Fruit fly (Drosophila melanogaster): ENCODE data around the gene CG6707.

CG6707 gene

dm6 chr3L:9847420-9847977, 50.9 kb downstream of the CG6707 start (continued):
- TF ChIP-seq gcm2 (GFP tag; optimal IDR thresholded peaks at IDR 0.05) (peak; percentile 1), pum (GFP tag; optimal IDR thresholded peaks at IDR 0.05) (peak; percentile 17), tap (tag; optimal IDR thresholded peaks at IDR 0.05) (peak; percentile 57), Deaf1 (tag; optimal IDR thresholded peaks at IDR 0.05) (peak; percentile 21), Six4 (GFP tag; optimal IDR thresholded peaks at IDR 0.05) (no peak), CG7745 (tag; optimal IDR thresholded peaks at IDR 0.05) (no peak), CG3407 (GFP tag; optimal IDR thresholded peaks at IDR 0.05) (no peak), Dek (tag; optimal IDR thresholded peaks at IDR 0.05) (peak; percentile 60), CG4360 (GFP tag; IDR thresholded peaks at IDR 0.05) (no peak), CG15514 (GFP tag; optimal IDR thresholded peaks at IDR 0.05) (peak; percentile 49), CG9797 (GFP tag; optimal IDR thresholded peaks at IDR 0.05) (no peak), CG1233 (GFP tag; optimal IDR thresholded peaks at IDR 0.05) (peak; percentile 29), HHEX (GFP tag; optimal IDR thresholded peaks at IDR 0.05) (peak; percentile 23), CG15011 (GFP tag; optimal IDR thresholded peaks at IDR 0.05) (peak; percentile 13), CG1792 (GFP tag; optimal IDR thresholded peaks at IDR 0.05) (peak; percentile 10), ems (GFP tag; optimal IDR thresholded peaks at IDR 0.05) (peak; percentile 37), CG13123 (GFP tag; optimal IDR thresholded peaks at IDR 0.05) (no peak), bab2 (GFP tag; optimal IDR thresholded peaks at IDR 0.05) (peak; percentile 54), Nf-YB (GFP tag; optimal IDR thresholded peaks at IDR 0.05) (peak; percentile 12), tx (GFP tag; optimal IDR thresholded peaks at IDR 0.05) (peak; percentile 8), CoRest (tag; optimal IDR thresholded peaks at IDR 0.05) (peak; percentile 57), Ravus (GFP tag; IDR thresholded peaks at IDR 0.05) (peak; percentile 18), toy (GFP tag; IDR thresholded peaks at IDR 0.05) (no peak), CG12942 (GFP tag; optimal IDR thresholded peaks at IDR 0.05) (peak; percentile 8), trh (GFP tag; optimal IDR thresholded peaks at IDR 0.05) (no peak), MESR4 (GFP tag; optimal IDR thresholded peaks at IDR 0.05) (no peak), NfI (GFP tag; optimal IDR thresholded peaks at IDR 0.05) (peak; percentile 51), emc (GFP tag; optimal IDR thresholded peaks at IDR 0.05) (no peak), CG7928 (GFP tag; optimal IDR thresholded peaks at IDR 0.05) (peak; percentile 39), CG10209 (GFP tag; optimal IDR thresholded peaks at IDR 0.05) (peak; percentile 46), zf30C (GFP tag; optimal IDR thresholded peaks at IDR 0.05) (no peak), fd96Cb (tag; optimal IDR thresholded peaks at IDR 0.05) (peak; percentile 3), CG7556 (GFP tag; optimal IDR thresholded peaks at IDR 0.05) (no peak), D19A (tag; optimal IDR thresholded peaks at IDR 0.05) (peak; percentile 94), her (GFP tag; optimal IDR thresholded peaks at IDR 0.05) (peak; percentile 21), Bdp1 (GFP tag; optimal IDR thresholded peaks at IDR 0.05) (no peak), CG9609 (GFP tag; optimal IDR thresholded peaks at IDR 0.05) (peak; percentile 48), zfh2 (GFP tag; optimal IDR thresholded peaks at IDR 0.05) (peak; percentile 54), dmrt99B (tag; optimal IDR thresholded peaks at IDR 0.05) (peak; percentile 61), CG11247 (GFP tag; IDR thresholded peaks at IDR 0.05) (peak; percentile 58), Hr39 (optimal IDR thresholded peaks at IDR 0.05) (no peak), vvl (GFP tag; IDR thresholded peaks at IDR 0.05) (peak; percentile 66), CG12071 (GFP tag; optimal IDR thresholded peaks at IDR 0.05) (peak; percentile 36), CG8281 (tag; optimal IDR thresholded peaks at IDR 0.05) (no peak), gce (GFP tag; IDR thresholded peaks at IDR 0.05) (0 out of 3 replicates have a peak, but pooled peaks have one; percentile 19), Dbx (GFP tag; IDR thresholded peaks at IDR 0.05) (peak; percentile 66; the same call in 2 of the 3 replicates), lmd (GFP tag; IDR thresholded peaks at IDR 0.05) (peak; percentile 59; the same call in 1 of the 2 replicates), CG2712 (tag; optimal IDR thresholded peaks at IDR 0.05) (peak; percentile 28), BtbVII (GFP tag; optimal IDR thresholded peaks at IDR 0.05) (peak; percentile 42), sob (GFP tag; IDR thresholded peaks at IDR 0.05) (peak; percentile 61), CG11695 (GFP tag; IDR thresholded peaks at IDR 0.05) (0 out of 3 replicates have a peak, but pooled peaks have one; percentile 8)

Measured in whole organism, embryonic.